Worm (Caenorhabditis elegans) whole organism, early embryonic: ENCODE measurements around the gene clec-226.

Experiments used
- F13C5.2 ChIP-seq: sonication (generic microtip); optimal IDR thresholded peaks from 2 replicates; lab custom pipeline; 2017; ENCODE audit warnings: mild to moderate bottlenecking, missing genetic modification characterization, inconsistent platforms, missing compliant biosample characterization
- ama-1 ChIP-seq: fragments of 150-350 bp; optimal IDR thresholded peaks from 2 replicates; lab custom pipeline; 2014
- ceh-13 ChIP-seq: fragments of 200-800 bp; sonication (Bioruptor generic); optimal IDR thresholded peaks from 2 replicates; lab custom pipeline; 2018; ENCODE audit warnings: mild to moderate bottlenecking, missing genetic modification characterization, missing compliant biosample characterization
- flt-1 ChIP-seq: fragments of 200-800 bp; sonication (Bioruptor generic); IDR thresholded peaks from 2 replicates; pipeline ENCODE4 v1.3.6; 2022; ENCODE audit warnings: missing genetic modification characterization, missing compliant biosample characterization
- hmbx-1 ChIP-seq: sonication (generic microtip); optimal IDR thresholded peaks from 2 replicates; lab custom pipeline; 2016; ENCODE audit warnings: mild to moderate bottlenecking, missing genetic modification characterization, missing compliant biosample characterization
- hmg-4 ChIP-seq: fragments of 200-800 bp; sonication (Bioruptor generic); optimal IDR thresholded peaks from 2 replicates; lab custom pipeline; 2018; ENCODE audit warnings: mild to moderate bottlenecking, missing genetic modification characterization, missing compliant biosample characterization
- pes-1 ChIP-seq: fragments of 200-800 bp; sonication (Bioruptor generic); IDR thresholded peaks from 2 replicates; pipeline ENCODE4 v1.3.6; 2022; ENCODE audit warnings: missing genetic modification reagents, missing genetic modification characterization, missing compliant biosample characterization
- tbx-37 ChIP-seq: fragments of 200-800 bp; sonication (Bioruptor generic); conservative IDR thresholded peaks from 2 replicates; pipeline ENCODE4 v1.3.6; 2022; ENCODE audit warnings: missing genetic modification reagents, missing genetic modification characterization, missing compliant biosample characterization
- tra-4 ChIP-seq: sonication (generic microtip); optimal IDR thresholded peaks from 2 replicates; lab custom pipeline; 2017; ENCODE audit warnings: missing genetic modification characterization, missing compliant biosample characterization

ce11 chrV:13980807-13981206 lies 34.0 kb downstream of the clec-226 start, which contains the start of gene eol-1:
- TF ChIP-seq hmbx-1: no peak
- TF ChIP-seq tra-4 (tag; lab: Kevin White, UChicago): no peak
- TF ChIP-seq flt-1: no peak
- TF ChIP-seq ama-1 (lab: Kevin White, UChicago): no peak
- TF ChIP-seq ceh-13 (GFP tag; lab: Kevin White, UChicago): no peak
- TF ChIP-seq pes-1 (GFP tag; lab: Robert Waterston, UW): no peak
- TF ChIP-seq tbx-37 (GFP tag; lab: Robert Waterston, UW): no peak
- no peak for TF ChIP-seq hmg-4 (GFP tag; lab: Kevin White, UChicago)
- no peak for TF ChIP-seq F13C5.2 (tag; lab: Kevin White, UChicago)
